Worm (Caenorhabditis elegans) whole organism, L3 larva: ENCODE results near the gene moc-2.

ENCODE experiments used
- ceh-16 ChIP-seq: sonication (generic microtip); optimal IDR thresholded peaks from 2 replicates; lab custom pipeline; 2017; ENCODE audit warnings: missing biosample characterization, missing genetic modification characterization
- ceh-28 ChIP-seq: fragments of 150-350 bp; optimal IDR thresholded peaks from 2 replicates; lab custom pipeline; 2014; ENCODE audit warnings: missing biosample characterization, missing genetic modification reagents, missing genetic modification characterization
- egl-5 ChIP-seq: fragments of 150-350 bp; optimal IDR thresholded peaks from 2 replicates; lab custom pipeline; 2017; ENCODE audit warnings: missing biosample characterization, missing genetic modification reagents, missing genetic modification characterization, inconsistent platforms
- fos-1 ChIP-seq: fragments of 150-350 bp; optimal IDR thresholded peaks from 2 replicates; lab custom pipeline; 2014; ENCODE audit warnings: missing biosample characterization, missing genetic modification characterization
- hmg-11 ChIP-seq: sonication (generic microtip); optimal IDR thresholded peaks from 2 replicates; lab custom pipeline; 2016; ENCODE audit warnings: missing genetic modification characterization, missing compliant biosample characterization
- nfya-1 ChIP-seq: sonication (generic microtip); optimal IDR thresholded peaks from 2 replicates; lab custom pipeline; 2017; ENCODE audit warnings: missing genetic modification characterization, mild to moderate bottlenecking, missing compliant biosample characterization, antibody characterized with exemption, moderate library complexity; ENCODE audit not compliant: insufficient read depth
- nhr-12 ChIP-seq: fragments of 150-350 bp; optimal IDR thresholded peaks from 2 replicates; lab custom pipeline; 2014; ENCODE audit warnings: missing biosample characterization, missing genetic modification characterization
- nhr-25 ChIP-seq: sonication (generic microtip); optimal IDR thresholded peaks from 2 replicates; lab custom pipeline; 2017; ENCODE audit warnings: missing biosample characterization, missing genetic modification characterization
- pqm-1 ChIP-seq: fragments of 150-350 bp; optimal IDR thresholded peaks from 2 replicates; lab custom pipeline; 2017; ENCODE audit warnings: missing biosample characterization, missing genetic modification characterization, inconsistent platforms
- sea-2 ChIP-seq: fragments of 150-350 bp; sonication (generic microtip); optimal IDR thresholded peaks from 4 replicates; lab custom pipeline; 2014; ENCODE audit warnings: missing biosample characterization, missing genetic modification reagents, missing genetic modification characterization
- tbx-2 ChIP-seq: sonication (generic microtip); optimal IDR thresholded peaks from 2 replicates; lab custom pipeline; 2016; ENCODE audit warnings: mild to moderate bottlenecking, missing genetic modification characterization, missing compliant biosample characterization

DNA sequence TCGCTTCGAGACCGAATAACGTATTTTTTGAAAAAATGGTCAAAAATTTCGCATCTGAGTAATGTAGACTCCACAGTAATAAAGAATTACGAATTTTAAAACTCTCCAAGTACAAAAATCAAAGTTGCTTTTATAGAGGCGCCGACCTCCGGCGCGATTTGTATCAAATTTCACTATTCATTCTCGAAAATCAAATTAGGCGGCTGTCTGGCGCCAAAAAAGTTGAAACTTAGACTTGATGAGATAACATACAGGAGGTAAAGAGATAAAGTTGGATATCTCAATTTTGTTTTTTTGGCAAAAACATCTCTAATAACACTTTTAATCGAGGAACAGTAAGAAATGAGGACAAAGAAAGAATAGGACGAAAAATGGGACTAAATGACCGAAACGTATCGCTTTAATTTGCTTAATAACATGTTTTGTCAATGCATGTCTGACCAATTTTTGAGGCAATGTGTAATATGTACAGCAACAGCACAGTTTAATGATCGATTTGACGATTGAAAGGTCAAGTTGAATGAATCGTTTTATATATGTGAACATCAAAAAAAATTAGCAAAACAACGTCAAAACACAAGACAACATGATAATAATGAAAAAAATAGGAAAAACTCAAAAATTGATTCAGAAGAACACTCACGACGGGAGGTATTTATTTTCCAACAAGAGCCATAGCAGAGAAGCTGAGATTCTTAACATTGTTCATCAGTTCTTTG is 2.4 kb upstream of the moc-2 start:
- no peak for TF ChIP-seq pqm-1 (tag; lab: Kevin White, UChicago)
- no peak for TF ChIP-seq nfya-1 (tag; lab: Kevin White, UChicago)
- no peak for TF ChIP-seq tbx-2 (tag; lab: Kevin White, UChicago)
- no peak for TF ChIP-seq egl-5 (tag; lab: Kevin White, UChicago)
- TF ChIP-seq ceh-16 (tag; lab: Kevin White, UChicago) = no peak
- TF ChIP-seq sea-2 = no peak
- no peak for TF ChIP-seq hmg-11 (tag; lab: Kevin White, UChicago)
- TF ChIP-seq nhr-25 (tag; lab: Kevin White, UChicago) = no peak
- no peak for TF ChIP-seq fos-1
- no peak for TF ChIP-seq ceh-28
- no peak for TF ChIP-seq nhr-12 (tag; lab: Kevin White, UChicago)
